Worm (Caenorhabditis elegans) whole organism, young adult: ENCODE measurements around the gene hal-3.

Experiments
- B0035.1 ChIP-seq: sonication (generic microtip); optimal IDR thresholded peaks from 2 replicates; lab custom pipeline; 2016; ENCODE audit warnings: missing genetic modification characterization, mild to moderate bottlenecking, missing compliant biosample characterization, missing genotype, missing genetic modification reagents
- F49E8.2 ChIP-seq: sonication (generic microtip); optimal IDR thresholded peaks from 3 replicates; lab custom pipeline; 2017; ENCODE audit warnings: missing genetic modification characterization, mild to moderate bottlenecking, missing compliant biosample characterization, antibody characterized with exemption, moderate library complexity; ENCODE audit not compliant: insufficient read depth
- atf-7 ChIP-seq: sonication (generic microtip); optimal IDR thresholded peaks from 2 replicates; lab custom pipeline; 2017; ENCODE audit warnings: mild to moderate bottlenecking, missing genetic modification characterization, missing compliant biosample characterization
- ceh-79 ChIP-seq: sonication (generic microtip); optimal IDR thresholded peaks from 2 replicates; lab custom pipeline; 2017; ENCODE audit warnings: mild to moderate bottlenecking, missing genetic modification characterization, missing compliant biosample characterization
- let-526 ChIP-seq: fragments of 200-800 bp; sonication (Bioruptor generic); IDR thresholded peaks from 2 replicates; pipeline ENCODE4 v1.3.6; 2022; ENCODE audit warnings: missing genetic modification reagents, missing genetic modification characterization, missing compliant biosample characterization
- lir-1 ChIP-seq: fragments of 200-800 bp; sonication (Bioruptor generic); conservative IDR thresholded peaks from 2 replicates; pipeline ENCODE4 v1.3.6; 2022; ENCODE audit warnings: missing genetic modification reagents, missing genetic modification characterization, missing compliant biosample characterization
- mel-28 ChIP-seq: sonication (generic microtip); optimal IDR thresholded peaks from 2 replicates; lab custom pipeline; 2016; ENCODE audit warnings: borderline replicate concordance, mild to moderate bottlenecking, missing genetic modification characterization, missing compliant biosample characterization
- nhr-80 ChIP-seq: sonication (generic microtip); optimal IDR thresholded peaks from 2 replicates; lab custom pipeline; 2016; ENCODE audit warnings: missing genetic modification characterization, missing compliant biosample characterization
- rpc-1 ChIP-seq, 2 experiments: fragments of 150-350 bp in 1 of 2; sonication (generic microtip) in 1 of 2; optimal IDR thresholded peaks; 2 replicates each; lab custom pipeline; 2014 to 2018; ENCODE audit warnings: missing biosample characterization in 1 of 2, missing genetic modification characterization in 1 of 2, missing genetic modification reagents in 1 of 2, missing genotype in 1 of 2
- snpc-4 ChIP-seq, 5 experiments: fragments of 150-350 bp in 1 of 5; sonication (generic microtip) in 4 of 5; optimal IDR thresholded peaks; 2 replicates each; lab custom pipeline; 2014 to 2018; ENCODE audit warnings: missing genetic modification characterization in 5 of 5, missing biosample characterization in 3 of 5, antibody characterized with exemption in 2 of 5, mild to moderate bottlenecking in 2 of 5, missing compliant biosample characterization in 2 of 5, missing genotype in 2 of 5, moderate library complexity in 2 of 5, missing genetic modification reagents in 1 of 5
- unc-62 ChIP-seq: fragments of 150-350 bp; optimal IDR thresholded peaks from 2 replicates; lab custom pipeline; 2014; ENCODE audit warnings: missing biosample characterization, missing genetic modification reagents, missing genetic modification characterization

DNA sequence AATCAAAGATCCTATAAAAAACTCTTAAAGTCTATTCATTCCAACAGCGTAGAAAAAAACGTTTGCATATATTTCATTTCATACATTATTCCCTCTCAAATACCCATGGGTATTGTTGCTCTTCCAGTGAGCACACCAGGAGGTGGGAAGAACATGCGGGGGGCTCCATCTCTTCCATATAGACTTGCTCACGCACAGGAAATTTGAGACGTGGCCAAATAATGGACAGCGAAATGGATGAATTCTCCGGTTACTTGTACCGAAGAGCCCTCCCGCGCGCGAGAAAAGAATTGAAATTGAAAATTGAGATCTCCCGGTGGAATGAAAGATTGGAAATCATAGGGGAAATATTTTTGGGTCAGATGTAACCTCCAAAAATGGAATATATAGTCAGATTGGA is 39.3 kb downstream of the hal-3 start:
- TF ChIP-seq nhr-80 (no peak), ceh-79 (tag; lab: Kevin White, UChicago) (no peak), B0035.1 (tag; lab: Kevin White, UChicago) (no peak), mel-28 (tag; lab: Kevin White, UChicago) (no peak), unc-62 (GFP tag; lab: Kevin White, UChicago) (no peak), atf-7 (tag; lab: Kevin White, UChicago) (no peak), let-526 (GFP tag; lab: Robert Waterston, UW) (no peak), lir-1 (GFP tag; lab: Robert Waterston, UW) (no peak), F49E8.2 (tag; lab: Kevin White, UChicago) (no peak), rpc-1 (optimal IDR thresholded peaks at IDR 0.05; lab: Kevin White, UChicago) (no peak), rpc-1 (tag; optimal IDR thresholded peaks at IDR 0.05; lab: Kevin White, UChicago) (no peak), snpc-4 (GFP tag; optimal IDR thresholded peaks at IDR 0.05; lab: Kevin White, UChicago) (no peak), snpc-4 (tag; optimal IDR thresholded peaks at IDR 0.05; lab: Kevin White, UChicago) (no peak)
